ENCODE assay signal across 5 fruit fly cellular contexts in the genomic region with DNA sequence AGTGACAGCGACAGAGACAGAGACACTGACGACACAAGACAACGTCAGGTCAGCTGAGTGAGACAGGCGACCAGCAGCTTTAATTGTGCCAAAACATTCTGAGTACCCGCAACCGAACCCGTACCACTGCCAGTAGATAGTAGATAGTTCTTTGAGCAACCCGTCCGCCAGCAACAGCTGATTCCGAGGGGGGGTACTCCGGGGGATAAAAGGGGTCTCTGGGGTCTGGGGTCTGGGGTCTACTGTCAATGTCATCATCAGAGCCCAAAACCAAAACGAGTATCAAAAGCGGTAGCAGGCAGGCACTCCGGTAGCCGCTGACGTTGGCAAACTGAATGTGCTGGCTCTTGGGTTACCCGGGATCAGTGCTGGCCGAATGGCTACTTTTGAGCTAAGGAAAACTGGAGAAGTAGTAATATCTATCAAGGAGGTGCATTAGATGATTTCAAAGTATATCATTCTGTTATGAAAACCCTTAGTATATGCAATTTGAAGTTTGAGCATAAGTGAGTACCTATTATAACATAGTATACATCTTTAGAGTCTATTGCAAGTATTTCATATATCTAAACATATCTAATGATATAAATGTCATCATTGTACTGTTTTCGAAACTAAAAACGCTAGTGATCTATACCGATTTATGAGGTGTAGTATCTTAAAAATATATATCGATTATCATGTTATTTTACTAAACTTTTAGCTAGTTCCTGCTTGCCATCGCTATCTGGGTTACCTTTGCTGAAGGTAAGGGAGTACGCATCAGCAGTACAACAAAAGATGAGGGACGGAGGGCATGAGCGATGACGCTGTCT.
TF ChIP-seq lines count a peak whose summit lies in the region.

No protein-coding gene starts in this region.

- no peak for TF ChIP-seq CTCF in whole organism, embryonic (GFP tag; optimal IDR thresholded peaks at IDR 0.05; lab: Kevin White, UChicago)

TF ChIP-seq in whole organism, adult, 20 proteins besides CTCF, POLR2A, EP300 and RAD21:
- no peak for TF ChIP-seq Mnt (GFP tag; optimal IDR thresholded peaks at IDR 0.05; lab: Kevin White, UChicago)
- TF ChIP-seq toe (GFP tag; optimal IDR thresholded peaks at IDR 0.05; lab: Kevin White, UChicago): no peak
- TF ChIP-seq Crg-1 (GFP tag; optimal IDR thresholded peaks at IDR 0.05; lab: Kevin White, UChicago): no peak
- no peak for TF ChIP-seq CG11617 (GFP tag; optimal IDR thresholded peaks at IDR 0.05; lab: Kevin White, UChicago)
- peak; percentile 95 for TF ChIP-seq tj (GFP tag; optimal IDR thresholded peaks at IDR 0.05; lab: Kevin White, UChicago)
- TF ChIP-seq CG7101 (tag; optimal IDR thresholded peaks at IDR 0.05; lab: Kevin White, UChicago): no peak
- no peak for TF ChIP-seq CG5204 (GFP tag; optimal IDR thresholded peaks at IDR 0.05; lab: Kevin White, UChicago)

TF ChIP-seq in whole organism, embryonic, 481 proteins besides CTCF, POLR2A, EP300 and RAD21 (continues in another document):
- TF ChIP-seq CG9932 (GFP tag; IDR thresholded peaks at IDR 0.05; lab: Robert Waterston, UW) (0 out of 2 replicates have a peak, but pooled peaks have one; percentile 35), fu2 (GFP tag; optimal IDR thresholded peaks at IDR 0.05; lab: Kevin White, UChicago) (no peak), CG15514 (GFP tag; optimal IDR thresholded peaks at IDR 0.05; lab: Kevin White, UChicago) (peak; percentile 28), pb (GFP tag; optimal IDR thresholded peaks at IDR 0.05; lab: Kevin White, UChicago) (no peak), CG10462 (GFP tag; optimal IDR thresholded peaks at IDR 0.05; lab: Kevin White, UChicago) (no peak), Hey (tag; optimal IDR thresholded peaks at IDR 0.05; lab: Kevin White, UChicago) (peak; percentile 15), CG12769 (tag; optimal IDR thresholded peaks at IDR 0.05; lab: Kevin White, UChicago) (peak; percentile 57), CG8359 (GFP tag; optimal IDR thresholded peaks at IDR 0.05; lab: Kevin White, UChicago; ENCODE audit: borderline replicate concordance) (no peak), CG43689 (GFP tag; IDR thresholded peaks at IDR 0.05; lab: Robert Waterston, UW) (peak; percentile 26; the same call in 1 of the 2 replicates), tna (GFP tag; IDR thresholded peaks at IDR 0.05; lab: Robert Waterston, UW; ENCODE audit: partially characterized antibody) (no peak), mirr (GFP tag; optimal IDR thresholded peaks at IDR 0.05; lab: Kevin White, UChicago) (peak; percentile 48), CG6254 (GFP tag; optimal IDR thresholded peaks at IDR 0.05; lab: Kevin White, UChicago) (peak; percentile 26), nau (GFP tag; optimal IDR thresholded peaks at IDR 0.05; lab: Kevin White, UChicago) (no peak), gcm (GFP tag; optimal IDR thresholded peaks at IDR 0.05; lab: Kevin White, UChicago) (peak; percentile 87), Sry-β (GFP tag; optimal IDR thresholded peaks at IDR 0.05; lab: Kevin White, UChicago) (peak; percentile 92), oc (tag; optimal IDR thresholded peaks at IDR 0.05; lab: Kevin White, UChicago) (peak; percentile 13), z (GFP tag; IDR thresholded peaks at IDR 0.05; lab: Robert Waterston, UW) (peak; percentile 50; the same call in 1 of the 3 replicates), sens (GFP tag; lab: Kevin White, UChicago) (peak; percentile 69)

TF ChIP-seq in whole organism, prepupa, 60 proteins besides CTCF, POLR2A, EP300 and RAD21 (continues in another document):
- no peak for TF ChIP-seq dac (GFP tag; optimal IDR thresholded peaks at IDR 0.05; lab: Kevin White, UChicago)
- TF ChIP-seq Smox (GFP tag; optimal IDR thresholded peaks at IDR 0.05; lab: Kevin White, UChicago): peak; percentile 25
- no peak for TF ChIP-seq Sox15 (GFP tag; optimal IDR thresholded peaks at IDR 0.05; lab: Kevin White, UChicago)
- no peak for TF ChIP-seq CG8319 (GFP tag; optimal IDR thresholded peaks at IDR 0.05; lab: Kevin White, UChicago)
- peak; percentile 62 for TF ChIP-seq svp (GFP tag; lab: Kevin White, UChicago)
- TF ChIP-seq CG6808 (GFP tag; optimal IDR thresholded peaks at IDR 0.05; lab: Kevin White, UChicago): no peak
- no peak for TF ChIP-seq ss (GFP tag; optimal IDR thresholded peaks at IDR 0.05; lab: Kevin White, UChicago)
- TF ChIP-seq Eip93F (GFP tag; optimal IDR thresholded peaks at IDR 0.05; lab: Kevin White, UChicago): no peak
- TF ChIP-seq CG32006 (GFP tag; optimal IDR thresholded peaks at IDR 0.05; lab: Kevin White, UChicago): no peak
- TF ChIP-seq Sox102F (GFP tag; optimal IDR thresholded peaks at IDR 0.05; lab: Kevin White, UChicago): no peak
- no peak for TF ChIP-seq net (GFP tag; optimal IDR thresholded peaks at IDR 0.05; lab: Kevin White, UChicago)
- no peak for TF ChIP-seq fkh (GFP tag; optimal IDR thresholded peaks at IDR 0.05; lab: Kevin White, UChicago)
- TF ChIP-seq CG10631 (GFP tag; optimal IDR thresholded peaks at IDR 0.05; lab: Kevin White, UChicago): no peak
- TF ChIP-seq Hr4 (GFP tag; optimal IDR thresholded peaks at IDR 0.05; lab: Kevin White, UChicago): no peak
- TF ChIP-seq CG6276 (GFP tag; optimal IDR thresholded peaks at IDR 0.05; lab: Kevin White, UChicago): no peak
- no peak for TF ChIP-seq CG10669 (GFP tag; optimal IDR thresholded peaks at IDR 0.05; lab: Kevin White, UChicago)
- TF ChIP-seq CG9139 (GFP tag; optimal IDR thresholded peaks at IDR 0.05; lab: Kevin White, UChicago): no peak
- peak; percentile 23 for TF ChIP-seq topi (GFP tag; optimal IDR thresholded peaks at IDR 0.05; lab: Kevin White, UChicago)
- TF ChIP-seq CG3032 (tag; optimal IDR thresholded peaks at IDR 0.05; lab: Kevin White, UChicago): peak; percentile 22
- no peak for TF ChIP-seq CG16779 (tag; optimal IDR thresholded peaks at IDR 0.05; lab: Kevin White, UChicago)

TF ChIP-seq in whole organism, pupa, 21 proteins besides CTCF, POLR2A, EP300 and RAD21:
- TF ChIP-seq EcR (GFP tag; optimal IDR thresholded peaks at IDR 0.05; lab: Kevin White, UChicago) (peak; percentile 25), Pif1B (GFP tag; optimal IDR thresholded peaks at IDR 0.05; lab: Kevin White, UChicago) (no peak), CG14655 (GFP tag; optimal IDR thresholded peaks at IDR 0.05; lab: Kevin White, UChicago) (no peak), fd96Ca (GFP tag; IDR thresholded peaks at IDR 0.05; lab: Robert Waterston, UW) (0 out of 3 replicates have a peak, but pooled peaks have one; percentile 23), Ets98B (GFP tag; IDR thresholded peaks at IDR 0.05; lab: Robert Waterston, UW) (no peak), CG13204 (GFP tag; optimal IDR thresholded peaks at IDR 0.05; lab: Kevin White, UChicago) (peak; percentile 51), CG10348 (GFP tag; IDR thresholded peaks at IDR 0.05; lab: Robert Waterston, UW) (no peak), CG17806 (tag; optimal IDR thresholded peaks at IDR 0.05; lab: Kevin White, UChicago) (no peak), CG15710 (tag; optimal IDR thresholded peaks at IDR 0.05; lab: Kevin White, UChicago) (peak; percentile 35), rn (GFP tag; IDR thresholded peaks at IDR 0.05; lab: Robert Waterston, UW) (no peak), CG8301 (tag; optimal IDR thresholded peaks at IDR 0.05; lab: Kevin White, UChicago) (no peak), CG8159 (tag; optimal IDR thresholded peaks at IDR 0.05; lab: Kevin White, UChicago) (peak; percentile 31), D1 (tag; optimal IDR thresholded peaks at IDR 0.05; lab: Kevin White, UChicago) (no peak), CG12605 (GFP tag; IDR thresholded peaks at IDR 0.05; lab: Robert Waterston, UW) (no peak), CG4496 (GFP tag; IDR thresholded peaks at IDR 0.05; lab: Robert Waterston, UW) (0 out of 3 replicates have a peak, but pooled peaks have one; percentile 15)

TF ChIP-seq in whole organism, wandering third instar larva, 38 proteins besides CTCF, POLR2A, EP300 and RAD21:
- TF ChIP-seq tai (GFP tag; optimal IDR thresholded peaks at IDR 0.05; lab: Kevin White, UChicago) (no peak), psq (GFP tag; optimal IDR thresholded peaks at IDR 0.05; lab: Kevin White, UChicago) (peak; percentile 25), dmrt93B (GFP tag; optimal IDR thresholded peaks at IDR 0.05; lab: Kevin White, UChicago) (peak; percentile 6), Dif (GFP tag; optimal IDR thresholded peaks at IDR 0.05; lab: Kevin White, UChicago; ENCODE audit: partially characterized antibody) (no peak), h (GFP tag; optimal IDR thresholded peaks at IDR 0.05; lab: Kevin White, UChicago) (peak; percentile 13), usp (GFP tag; optimal IDR thresholded peaks at IDR 0.05; lab: Kevin White, UChicago) (no peak), sage (GFP tag; optimal IDR thresholded peaks at IDR 0.05; lab: Kevin White, UChicago) (no peak), CG32264 (GFP tag; optimal IDR thresholded peaks at IDR 0.05; lab: Kevin White, UChicago) (no peak), dl (GFP tag; optimal IDR thresholded peaks at IDR 0.05; lab: Kevin White, UChicago; ENCODE audit: insufficient read depth in 1 of 2, partially characterized antibody in 2 of 2) (no peak), brk (GFP tag; optimal IDR thresholded peaks at IDR 0.05; lab: Kevin White, UChicago) (no peak), Sp1 (GFP tag; optimal IDR thresholded peaks at IDR 0.05; lab: Kevin White, UChicago) (peak; percentile 10), CG9705 (GFP tag; optimal IDR thresholded peaks at IDR 0.05; lab: Kevin White, UChicago) (peak; percentile 11), Vsx2 (GFP tag; optimal IDR thresholded peaks at IDR 0.05; lab: Kevin White, UChicago; ENCODE audit: partially characterized antibody) (no peak), Dfd (GFP tag; optimal IDR thresholded peaks at IDR 0.05; lab: Kevin White, UChicago) (no peak), woc (GFP tag; optimal IDR thresholded peaks at IDR 0.05; lab: Kevin White, UChicago) (peak; percentile 86), foxo (GFP tag; optimal IDR thresholded peaks at IDR 0.05; lab: Kevin White, UChicago) (peak in 1 of 2 experiments; percentile 20), Myc (optimal IDR thresholded peaks at IDR 0.05; lab: Kevin White, UChicago) (peak; percentile 86), fru (GFP tag; optimal IDR thresholded peaks at IDR 0.05; lab: Kevin White, UChicago) (peak; percentile 6)
TF ChIP-seq in whole organism, wandering third instar larva: peak in this region for 9.
